Worm (Caenorhabditis elegans) whole organism, L1 larva: ENCODE measurements around the gene ssq-3.

Source experiments
- C16A3.4 ChIP-seq: fragments of 150-350 bp; optimal IDR thresholded peaks from 2 replicates; lab custom pipeline; 2014; ENCODE audit warnings: missing biosample characterization, missing genetic modification characterization
- F16B12.6 ChIP-seq: fragments of 150-350 bp; optimal IDR thresholded peaks from 2 replicates; lab custom pipeline; 2014; ENCODE audit warnings: missing biosample characterization, missing genetic modification characterization
- aly-2 ChIP-seq: fragments of 150-350 bp; optimal IDR thresholded peaks from 2 replicates; lab custom pipeline; 2014; ENCODE audit warnings: missing biosample characterization, missing genetic modification characterization
- ama-1 ChIP-seq: fragments of 150-350 bp; optimal IDR thresholded peaks from 2 replicates; lab custom pipeline; 2014
- ceh-63 ChIP-seq: fragments of 200-800 bp; sonication (Bioruptor generic); optimal IDR thresholded peaks from 2 replicates; lab custom pipeline; 2018; ENCODE audit warnings: mild to moderate bottlenecking, missing genetic modification characterization, missing compliant biosample characterization
- ceh-82 ChIP-seq, 3 experiments: fragments of 150-350 bp in 1 of 3; sonication (generic microtip) in 2 of 3; optimal IDR thresholded peaks; 2 replicates each; lab custom pipeline; 2014 to 2017; ENCODE audit warnings: missing biosample characterization in 3 of 3, missing genetic modification characterization in 3 of 3
- ceh-88 ChIP-seq: fragments of 200-800 bp; sonication (Bioruptor generic); IDR thresholded peaks from 2 replicates; pipeline ENCODE4 v1.3.6; 2022; ENCODE audit warnings: missing genetic modification characterization, missing compliant biosample characterization
- dpl-1 ChIP-seq, 3 experiments: fragments of 150-350 bp in 2 of 3; sonication (generic microtip) in 1 of 3; optimal IDR thresholded peaks; 2 replicates each; lab custom pipeline; 2014 to 2017; ENCODE audit warnings: missing biosample characterization in 3 of 3, missing genetic modification characterization in 3 of 3, missing genetic modification reagents in 3 of 3
- efl-1 ChIP-seq, 4 experiments: fragments of 150-350 bp; optimal IDR thresholded peaks in 3 of 4; peaks in 1 of 4; 1 replicate in 1 of 4; 2 replicates in 3 of 4; lab custom pipeline; 2014; ENCODE audit warnings: missing biosample characterization in 2 of 4, missing genetic modification characterization in 2 of 4, missing genetic modification reagents in 2 of 4
- egl-13 ChIP-seq: sonication (generic microtip); optimal IDR thresholded peaks from 2 replicates; lab custom pipeline; 2016; ENCODE audit warnings: missing genotype, missing genetic modification reagents, missing genetic modification characterization, missing compliant biosample characterization
- egl-27 ChIP-seq, 2 experiments: fragments of 150-350 bp in 1 of 2; sonication (generic microtip); optimal IDR thresholded peaks; 3 replicates each; lab custom pipeline; 2017 to 2018; ENCODE audit warnings: missing biosample characterization in 2 of 2, missing genetic modification characterization in 2 of 2, missing genetic modification reagents in 2 of 2
- fkh-10 ChIP-seq: sonication (generic microtip); optimal IDR thresholded peaks from 2 replicates; lab custom pipeline; 2017; ENCODE audit warnings: missing biosample characterization, missing genetic modification reagents, missing genetic modification characterization
- fkh-4 ChIP-seq: sonication (generic microtip); optimal IDR thresholded peaks from 2 replicates; lab custom pipeline; 2016; ENCODE audit warnings: missing compliant biosample characterization, missing genetic modification characterization, borderline replicate concordance
- fkh-8 ChIP-seq: sonication (generic microtip); optimal IDR thresholded peaks from 2 replicates; lab custom pipeline; 2016; ENCODE audit warnings: mild to moderate bottlenecking, missing genetic modification characterization, missing compliant biosample characterization
- grh-1 ChIP-seq: fragments of 200-800 bp; sonication (Bioruptor generic); IDR thresholded peaks from 2 replicates; pipeline ENCODE4 v1.3.6; 2022; ENCODE audit warnings: missing genetic modification reagents, missing genetic modification characterization, missing compliant biosample characterization
- hlh-4 ChIP-seq: sonication (generic microtip); optimal IDR thresholded peaks from 2 replicates; lab custom pipeline; 2016; ENCODE audit warnings: mild to moderate bottlenecking, missing genetic modification characterization, missing compliant biosample characterization
- lin-13 ChIP-seq: fragments of 150-350 bp; optimal IDR thresholded peaks from 2 replicates; lab custom pipeline; 2014; ENCODE audit warnings: missing biosample characterization, missing genetic modification reagents, missing genetic modification characterization
- lin-14 ChIP-seq: fragments of 200-800 bp; sonication (Bioruptor generic); optimal IDR thresholded peaks from 2 replicates; lab custom pipeline; 2018; ENCODE audit warnings: mild to moderate bottlenecking, missing genetic modification characterization, moderate library complexity, missing compliant biosample characterization
- lin-15B ChIP-seq: fragments of 150-350 bp; sonication (generic microtip); optimal IDR thresholded peaks from 3 replicates; lab custom pipeline; 2014; ENCODE audit warnings: missing biosample characterization, missing genetic modification characterization
- lin-35 ChIP-seq, 2 experiments: fragments of 150-350 bp; optimal IDR thresholded peaks; 2 replicates each; lab custom pipeline; 2014; ENCODE audit warnings: missing biosample characterization in 2 of 2, missing genetic modification characterization in 2 of 2, missing genetic modification reagents in 2 of 2
- lsy-2 ChIP-seq, 2 experiments: fragments of 150-350 bp; optimal IDR thresholded peaks; 2 replicates each; lab custom pipeline; 2014; ENCODE audit warnings: missing biosample characterization in 2 of 2, missing genetic modification characterization in 2 of 2
- mdl-1 ChIP-seq, 2 experiments: fragments of 150-350 bp; optimal IDR thresholded peaks; 2 replicates each; lab custom pipeline; 2014 to 2017; ENCODE audit warnings: missing biosample characterization in 2 of 2, missing genetic modification characterization in 2 of 2, inconsistent platforms in 1 of 2
- nhr-12 ChIP-seq: sonication (generic microtip); optimal IDR thresholded peaks from 2 replicates; lab custom pipeline; 2017; ENCODE audit warnings: missing biosample characterization, missing genetic modification characterization
- nhr-47 ChIP-seq: sonication (generic microtip); optimal IDR thresholded peaks from 2 replicates; lab custom pipeline; 2016; ENCODE audit warnings: mild to moderate bottlenecking, missing genetic modification characterization, moderate library complexity, missing compliant biosample characterization
- nhr-84 ChIP-seq: sonication (generic microtip); optimal IDR thresholded peaks from 2 replicates; lab custom pipeline; 2017; ENCODE audit warnings: missing biosample characterization, missing genetic modification characterization
- nhr-90 ChIP-seq: sonication (generic microtip); optimal IDR thresholded peaks from 2 replicates; lab custom pipeline; 2016; ENCODE audit warnings: mild to moderate bottlenecking, missing genetic modification characterization, missing compliant biosample characterization; ENCODE audit not compliant: poor library complexity
- pax-3 ChIP-seq: fragments of 200-800 bp; sonication (Bioruptor generic); optimal IDR thresholded peaks from 2 replicates; lab custom pipeline; 2018; ENCODE audit warnings: mild to moderate bottlenecking, missing genetic modification characterization, moderate library complexity, missing compliant biosample characterization
- pqm-1 ChIP-seq: sonication (generic microtip); optimal IDR thresholded peaks from 3 replicates; lab custom pipeline; 2017; ENCODE audit warnings: missing biosample characterization, missing genetic modification characterization
- snu-23 ChIP-seq: sonication (generic microtip); optimal IDR thresholded peaks from 2 replicates; lab custom pipeline; 2016; ENCODE audit warnings: missing genetic modification characterization, missing compliant biosample characterization
- sox-4 ChIP-seq: sonication (generic microtip); optimal IDR thresholded peaks from 2 replicates; lab custom pipeline; 2016; ENCODE audit warnings: missing genetic modification characterization, missing compliant biosample characterization
- sptf-1 ChIP-seq: fragments of 150-350 bp; optimal IDR thresholded peaks from 2 replicates; lab custom pipeline; 2014; ENCODE audit warnings: missing biosample characterization, missing genetic modification characterization
- sup-37 ChIP-seq: fragments of 200-800 bp; sonication (Bioruptor generic); optimal IDR thresholded peaks from 2 replicates; lab custom pipeline; 2018; ENCODE audit warnings: mild to moderate bottlenecking, missing genetic modification characterization, missing compliant biosample characterization
- unc-30 ChIP-seq: sonication (generic microtip); optimal IDR thresholded peaks from 2 replicates; lab custom pipeline; 2017; ENCODE audit warnings: missing biosample characterization, missing genetic modification characterization
- vab-15 ChIP-seq: sonication (generic microtip); optimal IDR thresholded peaks from 2 replicates; lab custom pipeline; 2017; ENCODE audit warnings: missing genotype, mild to moderate bottlenecking, missing genetic modification characterization, missing compliant biosample characterization
- xbp-1 ChIP-seq: sonication (generic microtip); optimal IDR thresholded peaks from 2 replicates; lab custom pipeline; 2016; ENCODE audit warnings: missing genetic modification characterization, missing compliant biosample characterization
- zip-4 ChIP-seq: fragments of 200-800 bp; sonication (Bioruptor generic); optimal IDR thresholded peaks from 2 replicates; lab custom pipeline; 2018; ENCODE audit warnings: mild to moderate bottlenecking, missing genetic modification characterization, moderate library complexity, missing compliant biosample characterization
- ztf-11 ChIP-seq, 2 experiments: sonication (generic microtip); optimal IDR thresholded peaks; 2 replicates each; lab custom pipeline; 2016 to 2017; ENCODE audit warnings: missing genetic modification characterization in 2 of 2, missing biosample characterization in 1 of 2, missing compliant biosample characterization in 1 of 2

Gene ssq-3

ce11 chrIV:7133983-7134382 is 22.6 kb downstream of the ssq-3 start, which contains the start of gene mutd-1:
mutd-1 (minus strand) TSS chrIV:7134083.
- no peak for TF ChIP-seq sptf-1 (tag; lab: Kevin White, UChicago)
- no peak for TF ChIP-seq ceh-63 (GFP tag; lab: Kevin White, UChicago)
- no peak for TF ChIP-seq unc-30 (tag; lab: Kevin White, UChicago)
- no peak for TF ChIP-seq sup-37
- no peak for TF ChIP-seq vab-15 (tag; lab: Kevin White, UChicago)
- no peak for TF ChIP-seq fkh-4 (tag; lab: Kevin White, UChicago)
- no peak for TF ChIP-seq nhr-84
- TF ChIP-seq efl-1 (optimal IDR thresholded peaks at IDR 0.05; lab: Kevin White, UChicago), result no peak
- no peak for TF ChIP-seq efl-1 (GFP tag; optimal IDR thresholded peaks at IDR 0.05 in 1 of 2; lab: Kevin White, UChicago)
- TF ChIP-seq fkh-10 (GFP tag; lab: Kevin White, UChicago), result no peak
- TF ChIP-seq ceh-88, result no peak
- no peak for TF ChIP-seq nhr-90
- TF ChIP-seq sox-4 (tag; lab: Kevin White, UChicago), result no peak
- TF ChIP-seq lin-14 (GFP tag; lab: Kevin White, UChicago), result no peak
- TF ChIP-seq pqm-1 (tag; lab: Kevin White, UChicago), result no peak
- no peak for TF ChIP-seq aly-2
- TF ChIP-seq, all 84 proteins: peak for 0

ce11 chrIV:7139143-7139542 is 27.7 kb downstream of the ssq-3 start:
- TF ChIP-seq egl-27 (tag; optimal IDR thresholded peaks at IDR 0.05; lab: Kevin White, UChicago) (no peak), egl-13 (tag; lab: Kevin White, UChicago) (no peak), hlh-4 (no peak), lin-14 (GFP tag; lab: Kevin White, UChicago) (no peak), nhr-12 (tag; lab: Kevin White, UChicago) (no peak), nhr-47 (no peak), ztf-11 (tag; optimal IDR thresholded peaks at IDR 0.05; lab: Kevin White, UChicago) (no peak), ama-1 (no peak), grh-1 (GFP tag; lab: Robert Waterston, UW) (no peak), xbp-1 (no peak), mdl-1 (tag; optimal IDR thresholded peaks at IDR 0.05; lab: Kevin White, UChicago) (no peak)

ce11 chrIV:7144670-7145257 is 33.4 kb downstream of the ssq-3 start, which contains the start of gene hecd-1:
hecd-1 (minus strand) TSS chrIV:7144720.
- TF ChIP-seq lin-15B (tag; lab: Kevin White, UChicago), result peak; percentile 16
- peak; percentile 26 for TF ChIP-seq F16B12.6 (tag; lab: Kevin White, UChicago)
- no peak for TF ChIP-seq zip-4 (GFP tag; lab: Kevin White, UChicago)
- TF ChIP-seq fkh-8 (tag; lab: Kevin White, UChicago), result peak; percentile 26
- TF ChIP-seq lsy-2 (tag; optimal IDR thresholded peaks at IDR 0.05; lab: Kevin White, UChicago), result peak in 1 of 2 experiments; percentile 49
- peak in 1 of 2 experiments; percentile 29 for TF ChIP-seq efl-1 (optimal IDR thresholded peaks at IDR 0.05; lab: Kevin White, UChicago)
- TF ChIP-seq efl-1 (GFP tag; optimal IDR thresholded peaks at IDR 0.05 in 1 of 2; lab: Kevin White, UChicago), result peak; percentile 32 to 83
- TF ChIP-seq pax-3 (tag; lab: Kevin White, UChicago), result no peak
- TF ChIP-seq lin-35 (GFP tag; optimal IDR thresholded peaks at IDR 0.05; lab: Kevin White, UChicago), result peak in 1 of 2 experiments; percentile 55
- TF ChIP-seq mdl-1 (tag; optimal IDR thresholded peaks at IDR 0.05; lab: Kevin White, UChicago), result peak in 1 of 2 experiments; percentile 46
- peak; percentile 5 for TF ChIP-seq C16A3.4 (tag; lab: Kevin White, UChicago)
- peak in 2 of 3 experiments; percentile 2 to 44 for TF ChIP-seq dpl-1 (GFP tag; optimal IDR thresholded peaks at IDR 0.05; lab: Kevin White, UChicago)
- TF ChIP-seq xbp-1, result peak; percentile 8
- peak; percentile 76 for TF ChIP-seq lin-14 (GFP tag; lab: Kevin White, UChicago)
- TF ChIP-seq ceh-82 (tag; optimal IDR thresholded peaks at IDR 0.05; lab: Kevin White, UChicago), result peak in 1 of 3 experiments; percentile 29
- no peak for TF ChIP-seq lin-13 (GFP tag; lab: Kevin White, UChicago)
- TF ChIP-seq aly-2, result no peak
- TF ChIP-seq snu-23 (GFP tag; lab: Kevin White, UChicago), result no peak
